Fruit fly (Drosophila melanogaster) whole organism, prepupa: ENCODE data around the gene CG15742.

Experiments used
- Blimp-1 ChIP-seq: fragments of 200-800 bp; sonication (Bioruptor generic); optimal IDR thresholded peaks from 3 replicates; lab custom pipeline; 2017; ENCODE audit warnings: missing biosample characterization, missing genetic modification characterization, mild to moderate bottlenecking, moderate library complexity, missing genetic modification reagents
- CG10631 ChIP-seq: fragments of 200-800 bp; sonication (Bioruptor generic); optimal IDR thresholded peaks from 2 replicates; lab custom pipeline; 2016; ENCODE audit warnings: missing biosample characterization, missing genetic modification characterization
- CG10669 ChIP-seq: fragments of 200-800 bp; sonication (Bioruptor generic); optimal IDR thresholded peaks from 3 replicates; lab custom pipeline; 2018; ENCODE audit warnings: missing biosample characterization, mild to moderate bottlenecking, missing genetic modification characterization, moderate library complexity
- CG15336 ChIP-seq: fragments of 200-800 bp; sonication (Bioruptor generic); IDR thresholded peaks from 2 replicates; pipeline ENCODE4 v1.3.6; 2022; ENCODE audit warnings: missing biosample characterization, missing genetic modification characterization
- CG1621 ChIP-seq: fragments of 200-800 bp; sonication (Bioruptor generic); optimal IDR thresholded peaks from 3 replicates; lab custom pipeline; 2018; ENCODE audit warnings: missing biosample characterization, mild to moderate bottlenecking, missing genetic modification characterization
- CG16779 ChIP-seq: fragments of 200-800 bp; sonication (Bioruptor generic); optimal IDR thresholded peaks from 3 replicates; lab custom pipeline; 2017; ENCODE audit warnings: missing biosample characterization, mild to moderate bottlenecking, missing genetic modification characterization
- CG3032 ChIP-seq: fragments of 200-800 bp; optimal IDR thresholded peaks from 2 replicates; lab custom pipeline; 2019; ENCODE audit warnings: missing biosample characterization, mild to moderate bottlenecking, missing genetic modification characterization, moderate library complexity
- CG31627 ChIP-seq: fragments of 200-800 bp; sonication (Bioruptor generic); optimal IDR thresholded peaks from 3 replicates; lab custom pipeline; 2016; ENCODE audit warnings: missing biosample characterization, missing genetic modification characterization
- CG4318 ChIP-seq: fragments of 200-800 bp; sonication (Bioruptor generic); optimal IDR thresholded peaks from 3 replicates; lab custom pipeline; 2017; ENCODE audit warnings: missing biosample characterization, mild to moderate bottlenecking, missing genetic modification characterization
- CG6163 ChIP-seq: fragments of 200-800 bp; sonication (Bioruptor generic); IDR thresholded peaks from 3 replicates; pipeline ENCODE4 v1.3.6; 2022; ENCODE audit warnings: missing biosample characterization, missing genetic modification characterization
- CG6276 ChIP-seq: fragments of 200-800 bp; sonication (Bioruptor generic); optimal IDR thresholded peaks from 2 replicates; lab custom pipeline; 2017; ENCODE audit warnings: missing biosample characterization, mild to moderate bottlenecking, missing genetic modification characterization
- CG6808 ChIP-seq: fragments of 200-800 bp; sonication (Bioruptor generic); optimal IDR thresholded peaks from 3 replicates; lab custom pipeline; 2017; ENCODE audit warnings: missing biosample characterization, missing genetic modification characterization, mild to moderate bottlenecking, moderate library complexity, missing genetic modification reagents
- CG8119 ChIP-seq: fragments of 200-800 bp; sonication (Bioruptor generic); IDR thresholded peaks from 3 replicates; pipeline ENCODE4 v1.3.6; 2022; ENCODE audit warnings: missing biosample characterization, missing genetic modification characterization
- CG8632 ChIP-seq: fragments of 200-800 bp; sonication (Bioruptor generic); optimal IDR thresholded peaks from 3 replicates; lab custom pipeline; 2016; ENCODE audit warnings: missing biosample characterization, missing genetic modification characterization
- CG9139 ChIP-seq: fragments of 200-800 bp; sonication (Bioruptor generic); optimal IDR thresholded peaks from 3 replicates; lab custom pipeline; 2017; ENCODE audit warnings: missing biosample characterization, mild to moderate bottlenecking, missing genetic modification characterization
- Eip75B ChIP-seq: fragments of 200-800 bp; sonication (Bioruptor generic); optimal IDR thresholded peaks from 3 replicates; lab custom pipeline; 2016; ENCODE audit warnings: missing biosample characterization, missing genetic modification characterization
- Eip78C ChIP-seq: fragments of 200-800 bp; sonication (Bioruptor generic); peaks from one replicate; lab custom pipeline; 2016; ENCODE audit warnings: missing biosample characterization, missing genetic modification characterization
- Eip93F ChIP-seq: fragments of 200-800 bp; sonication (Bioruptor generic); optimal IDR thresholded peaks from 2 replicates; lab custom pipeline; 2016; ENCODE audit warnings: missing biosample characterization, mild to moderate bottlenecking, missing genetic modification characterization
- Ets96B ChIP-seq: fragments of 200-800 bp; optimal IDR thresholded peaks from 2 replicates; lab custom pipeline; 2019; ENCODE audit warnings: missing biosample characterization, mild to moderate bottlenecking, missing genetic modification characterization, moderate library complexity
- Gug ChIP-seq: fragments of 200-800 bp; sonication (Bioruptor generic); IDR thresholded peaks from 2 replicates; pipeline ENCODE4 v1.3.6; 2022; ENCODE audit warnings: missing biosample characterization, missing genetic modification characterization
- Hr39 ChIP-seq: fragments of 200-800 bp; sonication (Bioruptor generic); optimal IDR thresholded peaks from 2 replicates; lab custom pipeline; 2016; ENCODE audit warnings: missing biosample characterization, missing genetic modification characterization
- Hr4 ChIP-seq: fragments of 200-800 bp; sonication (Bioruptor generic); optimal IDR thresholded peaks from 3 replicates; lab custom pipeline; 2016; ENCODE audit warnings: missing biosample characterization, missing genetic modification characterization
- Lpt ChIP-seq: fragments of 200-800 bp; sonication (Bioruptor generic); optimal IDR thresholded peaks from 3 replicates; lab custom pipeline; 2016; ENCODE audit warnings: missing biosample characterization, missing genetic modification characterization
- OdsH ChIP-seq: fragments of 200-800 bp; sonication (Bioruptor generic); optimal IDR thresholded peaks from 3 replicates; lab custom pipeline; 2016; ENCODE audit warnings: missing biosample characterization, missing genetic modification characterization
- Smox ChIP-seq: fragments of 200-800 bp; sonication (Bioruptor generic); optimal IDR thresholded peaks from 3 replicates; lab custom pipeline; 2016; ENCODE audit warnings: missing biosample characterization, missing genetic modification characterization
- Sox102F ChIP-seq: fragments of 200-800 bp; sonication (Bioruptor generic); optimal IDR thresholded peaks from 2 replicates; lab custom pipeline; 2016; ENCODE audit warnings: missing biosample characterization, mild to moderate bottlenecking, missing genetic modification characterization
- Sox15 ChIP-seq: fragments of 200-800 bp; sonication (Bioruptor generic); optimal IDR thresholded peaks from 3 replicates; lab custom pipeline; 2016; ENCODE audit warnings: missing biosample characterization, missing genetic modification characterization
- acj6 ChIP-seq: fragments of 200-800 bp; sonication (Bioruptor generic); optimal IDR thresholded peaks from 3 replicates; lab custom pipeline; 2016; ENCODE audit warnings: missing biosample characterization, missing genetic modification characterization
- dac ChIP-seq: fragments of 200-800 bp; sonication (Bioruptor generic); optimal IDR thresholded peaks from 2 replicates; lab custom pipeline; 2017; ENCODE audit warnings: missing biosample characterization, mild to moderate bottlenecking, missing genetic modification characterization
- dsx ChIP-seq: fragments of 200-800 bp; optimal IDR thresholded peaks from 3 replicates; lab custom pipeline; 2019; ENCODE audit warnings: missing biosample characterization, mild to moderate bottlenecking, missing genetic modification characterization, moderate library complexity; ENCODE audit not compliant: poor library complexity, severe bottlenecking
- eg ChIP-seq: fragments of 200-800 bp; sonication (Bioruptor generic); IDR thresholded peaks from 3 replicates; pipeline ENCODE4 v1.3.6; 2022; ENCODE audit warnings: missing biosample characterization, missing genetic modification characterization
- esn ChIP-seq: fragments of 200-800 bp; sonication (Bioruptor generic); optimal IDR thresholded peaks from 2 replicates; lab custom pipeline; 2016; ENCODE audit warnings: missing biosample characterization, mild to moderate bottlenecking, missing genetic modification characterization, moderate library complexity
- fd59A ChIP-seq: fragments of 200-800 bp; sonication (Bioruptor generic); optimal IDR thresholded peaks from 2 replicates; lab custom pipeline; 2017; ENCODE audit warnings: missing biosample characterization, mild to moderate bottlenecking, missing genetic modification characterization, missing genetic modification reagents
- fd85E ChIP-seq: fragments of 200-800 bp; sonication (Bioruptor generic); optimal IDR thresholded peaks from 3 replicates; lab custom pipeline; 2016; ENCODE audit warnings: missing biosample characterization, missing genetic modification characterization
- fkh ChIP-seq: fragments of 200-800 bp; sonication (Bioruptor generic); optimal IDR thresholded peaks from 3 replicates; lab custom pipeline; 2017; ENCODE audit warnings: missing biosample characterization, mild to moderate bottlenecking, missing genetic modification characterization, moderate library complexity
- lz ChIP-seq: fragments of 200-800 bp; sonication (Bioruptor generic); optimal IDR thresholded peaks from 3 replicates; lab custom pipeline; 2016; ENCODE audit warnings: missing biosample characterization, missing genetic modification characterization
- net ChIP-seq: fragments of 200-800 bp; sonication (Bioruptor generic); optimal IDR thresholded peaks from 3 replicates; lab custom pipeline; 2016; ENCODE audit warnings: missing biosample characterization, missing genetic modification characterization
- salr ChIP-seq, 2 experiments: fragments of 200-800 bp; sonication (Bioruptor generic); optimal IDR thresholded peaks; 3 replicates each; lab custom pipeline; 2016 to 2018; ENCODE audit warnings: missing biosample characterization in 2 of 2, missing genetic modification characterization in 2 of 2, mild to moderate bottlenecking in 1 of 2
- spab ChIP-seq: fragments of 200-800 bp; sonication (Bioruptor generic); optimal IDR thresholded peaks from 2 replicates; lab custom pipeline; 2017; ENCODE audit warnings: missing biosample characterization, mild to moderate bottlenecking, missing genetic modification characterization, missing genetic modification reagents
- ss ChIP-seq, 2 experiments: fragments of 200-800 bp; sonication (Bioruptor generic); optimal IDR thresholded peaks; 2 replicates in 1 of 2; 3 replicates in 1 of 2; lab custom pipeline; 2017 to 2018; ENCODE audit warnings: mild to moderate bottlenecking in 2 of 2, missing biosample characterization in 2 of 2, missing genetic modification characterization in 2 of 2, moderate library complexity in 1 of 2
- svp ChIP-seq: fragments of 200-800 bp; sonication (Bioruptor generic); peaks from one replicate; lab custom pipeline; 2016; ENCODE audit warnings: missing biosample characterization, missing genetic modification characterization
- topi ChIP-seq: fragments of 200-800 bp; sonication (Bioruptor generic); optimal IDR thresholded peaks from 3 replicates; lab custom pipeline; 2016; ENCODE audit warnings: missing biosample characterization, missing genetic modification characterization

The CG15742 gene

dm6 chrX:13226478-13226877 is 31.8 kb downstream of the CG15742 start (continued):
- TF ChIP-seq CG1621 (tag; lab: Kevin White, UChicago) = no peak
- TF ChIP-seq Blimp-1 (GFP tag; lab: Kevin White, UChicago) = no peak
- no peak for TF ChIP-seq fd85E (GFP tag; lab: Kevin White, UChicago)
- TF ChIP-seq dsx (GFP tag; lab: Kevin White, UChicago) = no peak
- peak; percentile 76 for TF ChIP-seq CG6276 (GFP tag; lab: Kevin White, UChicago)
- TF ChIP-seq acj6 (GFP tag; lab: Kevin White, UChicago) = peak; percentile 55
- TF ChIP-seq topi (GFP tag; lab: Kevin White, UChicago) = peak; percentile 35
- peak; percentile 58 for TF ChIP-seq net (GFP tag; lab: Kevin White, UChicago)
- TF ChIP-seq salr (GFP tag; optimal IDR thresholded peaks at IDR 0.05; lab: Kevin White, UChicago) = peak in 1 of 2 experiments; percentile 59
- TF ChIP-seq CG8632 (GFP tag; lab: Kevin White, UChicago) = peak; percentile 13
- peak; percentile 82 for TF ChIP-seq CG15336 (GFP tag; lab: Robert Waterston, UW)
- peak; percentile 37 for TF ChIP-seq fd59A (GFP tag; lab: Kevin White, UChicago)
- TF ChIP-seq fkh (GFP tag; lab: Kevin White, UChicago) = no peak
- peak; percentile 42 for TF ChIP-seq dac (GFP tag; lab: Kevin White, UChicago)
- TF ChIP-seq CG8119 (GFP tag; lab: Robert Waterston, UW) = peak; percentile 82
- TF ChIP-seq CG16779 = peak; percentile 58
- peak; percentile 16 for TF ChIP-seq svp (GFP tag; lab: Kevin White, UChicago)
- peak; percentile 32 for TF ChIP-seq esn (GFP tag; lab: Kevin White, UChicago)

dm6 chrX:13224846-13225245 is 33.4 kb downstream of the CG15742 start:
- no peak for TF ChIP-seq Gug (GFP tag; lab: Robert Waterston, UW)
- TF ChIP-seq CG31627 = no peak
- no peak for TF ChIP-seq net (GFP tag; lab: Kevin White, UChicago)
- no peak for TF ChIP-seq Lpt
- no peak for TF ChIP-seq CG3032 (tag; lab: Kevin White, UChicago)
- no peak for TF ChIP-seq Hr39 (GFP tag; lab: Kevin White, UChicago)
- no peak for TF ChIP-seq Eip78C (GFP tag; lab: Kevin White, UChicago)
- no peak for TF ChIP-seq esn (GFP tag; lab: Kevin White, UChicago)
- no peak for TF ChIP-seq acj6 (GFP tag; lab: Kevin White, UChicago)
- TF ChIP-seq CG4318 (GFP tag; lab: Kevin White, UChicago) = no peak
- no peak for TF ChIP-seq eg (GFP tag; lab: Robert Waterston, UW)
- no peak for TF ChIP-seq CG10669 (GFP tag; lab: Kevin White, UChicago)
- TF ChIP-seq Sox102F (GFP tag; lab: Kevin White, UChicago) = no peak
- no peak for TF ChIP-seq CG8632 (GFP tag; lab: Kevin White, UChicago)
- TF ChIP-seq Sox15 (GFP tag; lab: Kevin White, UChicago) = no peak
- TF ChIP-seq CG15336 (GFP tag; lab: Robert Waterston, UW) = no peak
- TF ChIP-seq CG6808 = no peak
- TF ChIP-seq CG10631 = no peak
- TF ChIP-seq Smox (GFP tag; lab: Kevin White, UChicago) = no peak
- TF ChIP-seq spab (GFP tag; lab: Kevin White, UChicago) = no peak
- TF ChIP-seq, all 60 proteins: peak for 0

dm6 chrX:13221835-13222234 is 36.5 kb downstream of the CG15742 start:
- no peak for TF ChIP-seq dac (GFP tag; lab: Kevin White, UChicago)
- no peak for TF ChIP-seq Sox102F (GFP tag; lab: Kevin White, UChicago)
- TF ChIP-seq CG1621 (tag; lab: Kevin White, UChicago) = no peak
- TF ChIP-seq CG6276 (GFP tag; lab: Kevin White, UChicago) = peak; percentile 13
- peak; percentile 4 for TF ChIP-seq Lpt
- peak; percentile 39; the same call in 1 of the 2 replicates for TF ChIP-seq CG15336 (GFP tag; lab: Robert Waterston, UW)
- TF ChIP-seq Eip93F (GFP tag; lab: Kevin White, UChicago) = no peak
- no peak for TF ChIP-seq Eip75B (GFP tag; lab: Kevin White, UChicago)
- TF ChIP-seq Ets96B (tag; lab: Kevin White, UChicago) = no peak
- TF ChIP-seq CG16779 = no peak
- peak; percentile 78 for TF ChIP-seq Eip78C (GFP tag; lab: Kevin White, UChicago)
- TF ChIP-seq CG3032 (tag; lab: Kevin White, UChicago) = no peak
- TF ChIP-seq Hr39 (GFP tag; lab: Kevin White, UChicago) = no peak
- no peak for TF ChIP-seq CG9139
- 0 out of 3 replicates have a peak, but pooled peaks have one; percentile 12 for TF ChIP-seq CG6163 (GFP tag; lab: Robert Waterston, UW)
- TF ChIP-seq CG10669 (GFP tag; lab: Kevin White, UChicago) = no peak
- TF ChIP-seq ss (GFP tag; optimal IDR thresholded peaks at IDR 0.05; lab: Kevin White, UChicago) = no peak
- TF ChIP-seq lz = no peak
- no peak for TF ChIP-seq OdsH (GFP tag; lab: Kevin White, UChicago)
- TF ChIP-seq eg (GFP tag; lab: Robert Waterston, UW) = peak; percentile 65
- TF ChIP-seq esn (GFP tag; lab: Kevin White, UChicago) = no peak
- TF ChIP-seq topi (GFP tag; lab: Kevin White, UChicago) = no peak
- no peak for TF ChIP-seq Hr4
